Fruit fly (Drosophila melanogaster) whole organism, prepupa: Measurements from ENCODE around the gene CG14518.

Experiments used
- Blimp-1 ChIP-seq: fragments of 200-800 bp; sonication (Bioruptor generic); optimal IDR thresholded peaks from 3 replicates; lab custom pipeline; 2017; ENCODE audit warnings: missing biosample characterization, missing genetic modification characterization, mild to moderate bottlenecking, moderate library complexity, missing genetic modification reagents
- CG11294 ChIP-seq: fragments of 200-800 bp; sonication (Bioruptor generic); IDR thresholded peaks from 2 replicates; pipeline ENCODE4 v1.3.6; 2022; ENCODE audit warnings: missing biosample characterization, missing genetic modification characterization
- CG11762 ChIP-seq: fragments of 200-800 bp; sonication (Bioruptor generic); optimal IDR thresholded peaks from 3 replicates; lab custom pipeline; 2016; ENCODE audit warnings: missing biosample characterization, missing genetic modification characterization; ENCODE audit not compliant: insufficient read depth
- CG1621 ChIP-seq: fragments of 200-800 bp; sonication (Bioruptor generic); optimal IDR thresholded peaks from 3 replicates; lab custom pipeline; 2018; ENCODE audit warnings: missing biosample characterization, mild to moderate bottlenecking, missing genetic modification characterization
- CG3032 ChIP-seq: fragments of 200-800 bp; optimal IDR thresholded peaks from 2 replicates; lab custom pipeline; 2019; ENCODE audit warnings: missing biosample characterization, mild to moderate bottlenecking, missing genetic modification characterization, moderate library complexity
- CG31627 ChIP-seq: fragments of 200-800 bp; sonication (Bioruptor generic); optimal IDR thresholded peaks from 3 replicates; lab custom pipeline; 2016; ENCODE audit warnings: missing biosample characterization, missing genetic modification characterization
- CG34406 ChIP-seq: fragments of 200-800 bp; sonication (Bioruptor generic); optimal IDR thresholded peaks from 3 replicates; lab custom pipeline; 2016; ENCODE audit warnings: missing biosample characterization, missing genetic modification characterization
- CG3919 ChIP-seq: fragments of 200-800 bp; sonication (Bioruptor generic); optimal IDR thresholded peaks from 3 replicates; lab custom pipeline; 2016; ENCODE audit warnings: missing biosample characterization, missing genetic modification characterization
- CG4318 ChIP-seq: fragments of 200-800 bp; sonication (Bioruptor generic); optimal IDR thresholded peaks from 3 replicates; lab custom pipeline; 2017; ENCODE audit warnings: missing biosample characterization, mild to moderate bottlenecking, missing genetic modification characterization
- CG6276 ChIP-seq: fragments of 200-800 bp; sonication (Bioruptor generic); optimal IDR thresholded peaks from 2 replicates; lab custom pipeline; 2017; ENCODE audit warnings: missing biosample characterization, mild to moderate bottlenecking, missing genetic modification characterization
- CG6792 ChIP-seq: fragments of 200-800 bp; sonication (Bioruptor generic); optimal IDR thresholded peaks from 3 replicates; lab custom pipeline; 2016; ENCODE audit warnings: missing biosample characterization, missing genetic modification characterization
- CG6808 ChIP-seq: fragments of 200-800 bp; sonication (Bioruptor generic); optimal IDR thresholded peaks from 3 replicates; lab custom pipeline; 2017; ENCODE audit warnings: missing biosample characterization, missing genetic modification characterization, mild to moderate bottlenecking, moderate library complexity, missing genetic modification reagents
- CG6854 ChIP-seq: fragments of 200-800 bp; sonication (Bioruptor generic); optimal IDR thresholded peaks from 2 replicates; lab custom pipeline; 2017; ENCODE audit warnings: missing biosample characterization, mild to moderate bottlenecking, missing genetic modification characterization
- CG7368 ChIP-seq: fragments of 200-800 bp; sonication (Bioruptor generic); optimal IDR thresholded peaks from 3 replicates; lab custom pipeline; 2016; ENCODE audit warnings: missing biosample characterization, missing genetic modification characterization
- CG8119 ChIP-seq: fragments of 200-800 bp; sonication (Bioruptor generic); IDR thresholded peaks from 3 replicates; pipeline ENCODE4 v1.3.6; 2022; ENCODE audit warnings: missing biosample characterization, missing genetic modification characterization
- CG8632 ChIP-seq: fragments of 200-800 bp; sonication (Bioruptor generic); optimal IDR thresholded peaks from 3 replicates; lab custom pipeline; 2016; ENCODE audit warnings: missing biosample characterization, missing genetic modification characterization
- CG9139 ChIP-seq: fragments of 200-800 bp; sonication (Bioruptor generic); optimal IDR thresholded peaks from 3 replicates; lab custom pipeline; 2017; ENCODE audit warnings: missing biosample characterization, mild to moderate bottlenecking, missing genetic modification characterization
- Eip75B ChIP-seq: fragments of 200-800 bp; sonication (Bioruptor generic); optimal IDR thresholded peaks from 3 replicates; lab custom pipeline; 2016; ENCODE audit warnings: missing biosample characterization, missing genetic modification characterization
- Eip78C ChIP-seq: fragments of 200-800 bp; sonication (Bioruptor generic); peaks from one replicate; lab custom pipeline; 2016; ENCODE audit warnings: missing biosample characterization, missing genetic modification characterization
- Eip93F ChIP-seq: fragments of 200-800 bp; sonication (Bioruptor generic); optimal IDR thresholded peaks from 2 replicates; lab custom pipeline; 2016; ENCODE audit warnings: missing biosample characterization, mild to moderate bottlenecking, missing genetic modification characterization
- Ets21C ChIP-seq: fragments of 200-800 bp; sonication (Bioruptor generic); optimal IDR thresholded peaks from 3 replicates; lab custom pipeline; 2016; ENCODE audit warnings: missing biosample characterization, missing genetic modification characterization
- Ets96B ChIP-seq: fragments of 200-800 bp; optimal IDR thresholded peaks from 2 replicates; lab custom pipeline; 2019; ENCODE audit warnings: missing biosample characterization, mild to moderate bottlenecking, missing genetic modification characterization, moderate library complexity
- Gug ChIP-seq: fragments of 200-800 bp; sonication (Bioruptor generic); IDR thresholded peaks from 2 replicates; pipeline ENCODE4 v1.3.6; 2022; ENCODE audit warnings: missing biosample characterization, missing genetic modification characterization
- Met ChIP-seq: fragments of 200-800 bp; sonication (Bioruptor generic); optimal IDR thresholded peaks from 3 replicates; lab custom pipeline; 2016; ENCODE audit warnings: missing biosample characterization, missing genetic modification characterization
- Smox ChIP-seq: fragments of 200-800 bp; sonication (Bioruptor generic); optimal IDR thresholded peaks from 3 replicates; lab custom pipeline; 2016; ENCODE audit warnings: missing biosample characterization, missing genetic modification characterization
- Sox102F ChIP-seq: fragments of 200-800 bp; sonication (Bioruptor generic); optimal IDR thresholded peaks from 2 replicates; lab custom pipeline; 2016; ENCODE audit warnings: missing biosample characterization, mild to moderate bottlenecking, missing genetic modification characterization
- Sox14 ChIP-seq: fragments of 200-800 bp; sonication (Bioruptor generic); optimal IDR thresholded peaks from 3 replicates; lab custom pipeline; 2016; ENCODE audit warnings: missing biosample characterization, missing genetic modification characterization
- Sox15 ChIP-seq: fragments of 200-800 bp; sonication (Bioruptor generic); optimal IDR thresholded peaks from 3 replicates; lab custom pipeline; 2016; ENCODE audit warnings: missing biosample characterization, missing genetic modification characterization
- cyc ChIP-seq: fragments of 200-800 bp; sonication (Bioruptor generic); optimal IDR thresholded peaks from 3 replicates; lab custom pipeline; 2016; ENCODE audit warnings: missing biosample characterization, missing genetic modification characterization
- dac ChIP-seq: fragments of 200-800 bp; sonication (Bioruptor generic); optimal IDR thresholded peaks from 2 replicates; lab custom pipeline; 2017; ENCODE audit warnings: missing biosample characterization, mild to moderate bottlenecking, missing genetic modification characterization
- dsx ChIP-seq: fragments of 200-800 bp; optimal IDR thresholded peaks from 3 replicates; lab custom pipeline; 2019; ENCODE audit warnings: missing biosample characterization, mild to moderate bottlenecking, missing genetic modification characterization, moderate library complexity; ENCODE audit not compliant: poor library complexity, severe bottlenecking
- eg ChIP-seq: fragments of 200-800 bp; sonication (Bioruptor generic); IDR thresholded peaks from 3 replicates; pipeline ENCODE4 v1.3.6; 2022; ENCODE audit warnings: missing biosample characterization, missing genetic modification characterization
- esn ChIP-seq: fragments of 200-800 bp; sonication (Bioruptor generic); optimal IDR thresholded peaks from 2 replicates; lab custom pipeline; 2016; ENCODE audit warnings: missing biosample characterization, mild to moderate bottlenecking, missing genetic modification characterization, moderate library complexity
- fd59A ChIP-seq: fragments of 200-800 bp; sonication (Bioruptor generic); optimal IDR thresholded peaks from 2 replicates; lab custom pipeline; 2017; ENCODE audit warnings: missing biosample characterization, mild to moderate bottlenecking, missing genetic modification characterization, missing genetic modification reagents
- fd85E ChIP-seq: fragments of 200-800 bp; sonication (Bioruptor generic); optimal IDR thresholded peaks from 3 replicates; lab custom pipeline; 2016; ENCODE audit warnings: missing biosample characterization, missing genetic modification characterization
- lz ChIP-seq: fragments of 200-800 bp; sonication (Bioruptor generic); optimal IDR thresholded peaks from 3 replicates; lab custom pipeline; 2016; ENCODE audit warnings: missing biosample characterization, missing genetic modification characterization
- net ChIP-seq: fragments of 200-800 bp; sonication (Bioruptor generic); optimal IDR thresholded peaks from 3 replicates; lab custom pipeline; 2016; ENCODE audit warnings: missing biosample characterization, missing genetic modification characterization
- pdm3 ChIP-seq: fragments of 200-800 bp; sonication (Bioruptor generic); optimal IDR thresholded peaks from 3 replicates; lab custom pipeline; 2016; ENCODE audit warnings: missing biosample characterization, missing genetic modification characterization
- spab ChIP-seq: fragments of 200-800 bp; sonication (Bioruptor generic); optimal IDR thresholded peaks from 2 replicates; lab custom pipeline; 2017; ENCODE audit warnings: missing biosample characterization, mild to moderate bottlenecking, missing genetic modification characterization, missing genetic modification reagents
- ss ChIP-seq, 2 experiments: fragments of 200-800 bp; sonication (Bioruptor generic); optimal IDR thresholded peaks; 2 replicates in 1 of 2; 3 replicates in 1 of 2; lab custom pipeline; 2017 to 2018; ENCODE audit warnings: mild to moderate bottlenecking in 2 of 2, missing biosample characterization in 2 of 2, missing genetic modification characterization in 2 of 2, moderate library complexity in 1 of 2
- topi ChIP-seq: fragments of 200-800 bp; sonication (Bioruptor generic); optimal IDR thresholded peaks from 3 replicates; lab custom pipeline; 2016; ENCODE audit warnings: missing biosample characterization, missing genetic modification characterization
- vri ChIP-seq: fragments of 200-800 bp; sonication (Bioruptor generic); optimal IDR thresholded peaks from 3 replicates; lab custom pipeline; 2016; ENCODE audit warnings: missing biosample characterization, mild to moderate bottlenecking, missing genetic modification characterization

CG14518 gene

dm6 chr3R:29033909-29034629, 9.3 kb downstream of the CG14518 start, which contains the start of the genes beta4GalNAcTB and Cpsf100 (continued):
- TF ChIP-seq fd85E (GFP tag; lab: Kevin White, UChicago) (no peak), spab (GFP tag; lab: Kevin White, UChicago) (peak; percentile 64), Smox (GFP tag; lab: Kevin White, UChicago) (peak; percentile 36), cyc (GFP tag; lab: Kevin White, UChicago) (peak; percentile 82), esn (GFP tag; lab: Kevin White, UChicago) (peak; percentile 91), CG4318 (GFP tag; lab: Kevin White, UChicago) (no peak), CG31627 (GFP tag; lab: Kevin White, UChicago) (peak; percentile 85), Blimp-1 (GFP tag; lab: Kevin White, UChicago) (peak; percentile 53), Ets21C (GFP tag; lab: Kevin White, UChicago) (peak; percentile 81), Sox102F (no peak), lz (GFP tag; lab: Kevin White, UChicago) (peak; percentile 88), CG11294 (GFP tag; lab: Robert Waterston, UW) (peak; percentile 7; the same call in 1 of the 2 replicates), dsx (GFP tag; lab: Kevin White, UChicago) (no peak), CG3919 (peak; percentile 78), Eip78C (GFP tag; lab: Kevin White, UChicago) (peak; percentile 94), Gug (GFP tag; lab: Robert Waterston, UW) (peak; percentile 27; the same call in 1 of the 2 replicates), Sox15 (peak; percentile 90), Ets96B (tag; lab: Kevin White, UChicago) (peak; percentile 68), topi (GFP tag; lab: Kevin White, UChicago) (peak; percentile 84), CG9139 (GFP tag; lab: Kevin White, UChicago) (no peak), Met (GFP tag; lab: Kevin White, UChicago) (peak; percentile 73), Eip75B (GFP tag; lab: Kevin White, UChicago) (peak; percentile 78), CG6808 (GFP tag; lab: Kevin White, UChicago) (no peak), CG6276 (GFP tag; lab: Kevin White, UChicago) (no peak), CG1621 (tag; lab: Kevin White, UChicago) (peak; percentile 1), net (GFP tag; lab: Kevin White, UChicago) (peak; percentile 82), Sox14 (peak; percentile 81), fd59A (GFP tag; lab: Kevin White, UChicago) (peak; percentile 77), CG3032 (tag; lab: Kevin White, UChicago) (peak; percentile 73), CG7368 (GFP tag; lab: Kevin White, UChicago) (no peak), pdm3 (GFP tag; lab: Kevin White, UChicago) (peak; percentile 86), eg (GFP tag; lab: Robert Waterston, UW) (peak; percentile 67), CG8632 (GFP tag; lab: Kevin White, UChicago) (peak; percentile 79), CG6854 (GFP tag; lab: Kevin White, UChicago) (peak; percentile 41), ss (GFP tag; optimal IDR thresholded peaks at IDR 0.05; lab: Kevin White, UChicago) (no peak), vri (GFP tag; lab: Kevin White, UChicago) (no peak), CG34406 (peak; percentile 84), CG8119 (GFP tag; lab: Robert Waterston, UW) (peak; percentile 65), CG11762 (GFP tag; lab: Kevin White, UChicago) (peak; percentile 80), Eip93F (GFP tag; lab: Kevin White, UChicago) (no peak), CG6792 (GFP tag; lab: Kevin White, UChicago) (peak; percentile 69), dac (GFP tag; lab: Kevin White, UChicago) (peak; percentile 47)
